Worm (Caenorhabditis elegans) whole organism, late embryonic: Measurements from ENCODE around the gene Y102A11A.9.

Experiments
- C08G9.2 ChIP-seq: sonication (generic microtip); optimal IDR thresholded peaks from 2 replicates; lab custom pipeline; 2016; ENCODE audit warnings: mild to moderate bottlenecking, missing genetic modification characterization, moderate library complexity, missing compliant biosample characterization
- F13H6.1 ChIP-seq: sonication (generic microtip); optimal IDR thresholded peaks from 2 replicates; lab custom pipeline; 2016; ENCODE audit warnings: missing genetic modification characterization, missing compliant biosample characterization
- T23F11.4 ChIP-seq: fragments of 200-800 bp; sonication (Bioruptor generic); optimal IDR thresholded peaks from 2 replicates; lab custom pipeline; 2018; ENCODE audit warnings: mild to moderate bottlenecking, missing genetic modification characterization, missing compliant biosample characterization
- ahr-1 ChIP-seq: sonication (generic microtip); optimal IDR thresholded peaks from 2 replicates; lab custom pipeline; 2016; ENCODE audit warnings: missing genetic modification characterization, missing compliant biosample characterization
- ama-1 ChIP-seq: fragments of 150-350 bp; optimal IDR thresholded peaks from 2 replicates; lab custom pipeline; 2014
- ceh-18 ChIP-seq: sonication (generic microtip); optimal IDR thresholded peaks from 2 replicates; lab custom pipeline; 2016; ENCODE audit warnings: missing genetic modification characterization, missing compliant biosample characterization
- ceh-2 ChIP-seq: sonication (generic microtip); optimal IDR thresholded peaks from 2 replicates; lab custom pipeline; 2016; ENCODE audit warnings: missing genotype, missing genetic modification characterization, missing compliant biosample characterization
- ceh-22 ChIP-seq: sonication (generic microtip); optimal IDR thresholded peaks from 2 replicates; lab custom pipeline; 2017; ENCODE audit warnings: missing biosample characterization, missing genetic modification characterization
- ceh-31 ChIP-seq: sonication (generic microtip); optimal IDR thresholded peaks from 2 replicates; lab custom pipeline; 2016; ENCODE audit warnings: missing genetic modification characterization, missing compliant biosample characterization
- ceh-34 ChIP-seq: sonication (generic microtip); optimal IDR thresholded peaks from 2 replicates; lab custom pipeline; 2016; ENCODE audit warnings: mild to moderate bottlenecking, missing genetic modification characterization, missing compliant biosample characterization
- ceh-45 ChIP-seq: fragments of 200-800 bp; sonication (Bioruptor generic); IDR thresholded peaks from 2 replicates; pipeline ENCODE4 v1.3.6; 2022; ENCODE audit warnings: missing genetic modification reagents, missing genetic modification characterization, missing compliant biosample characterization
- ceh-48 ChIP-seq: sonication (generic microtip); optimal IDR thresholded peaks from 2 replicates; lab custom pipeline; 2016; ENCODE audit warnings: missing genetic modification characterization, inconsistent platforms, missing compliant biosample characterization
- dmd-4 ChIP-seq: sonication (generic microtip); optimal IDR thresholded peaks from 2 replicates; lab custom pipeline; 2016; ENCODE audit warnings: borderline replicate concordance, missing genetic modification characterization, missing compliant biosample characterization
- dve-1 ChIP-seq: sonication (generic microtip); optimal IDR thresholded peaks from 2 replicates; lab custom pipeline; 2017; ENCODE audit warnings: antibody characterized with exemption, mild to moderate bottlenecking, missing genetic modification characterization, missing compliant biosample characterization
- elt-4 ChIP-seq: sonication (generic microtip); optimal IDR thresholded peaks from 2 replicates; lab custom pipeline; 2016; ENCODE audit warnings: missing genetic modification characterization, missing compliant biosample characterization
- eyg-1 ChIP-seq: sonication (generic microtip); optimal IDR thresholded peaks from 2 replicates; lab custom pipeline; 2016; ENCODE audit warnings: missing genotype, missing genetic modification characterization, missing compliant biosample characterization
- fax-1 ChIP-seq: sonication (generic microtip); optimal IDR thresholded peaks from 2 replicates; lab custom pipeline; 2016; ENCODE audit warnings: missing genotype, missing genetic modification characterization, missing compliant biosample characterization
- fkh-10 ChIP-seq: fragments of 150-350 bp; optimal IDR thresholded peaks from 2 replicates; lab custom pipeline; 2014; ENCODE audit warnings: missing biosample characterization, missing genetic modification reagents, missing genetic modification characterization
- fkh-6 ChIP-seq: sonication (generic microtip); optimal IDR thresholded peaks from 2 replicates; lab custom pipeline; 2016; ENCODE audit warnings: missing genetic modification characterization, missing compliant biosample characterization
- hlh-15 ChIP-seq: sonication (generic microtip); optimal IDR thresholded peaks from 2 replicates; lab custom pipeline; 2016; ENCODE audit warnings: missing genetic modification characterization, missing compliant biosample characterization
- hlh-6 ChIP-seq: sonication (generic microtip); optimal IDR thresholded peaks from 2 replicates; lab custom pipeline; 2016; ENCODE audit warnings: missing genotype, missing genetic modification characterization, missing compliant biosample characterization
- lim-6 ChIP-seq: sonication (generic microtip); optimal IDR thresholded peaks from 2 replicates; lab custom pipeline; 2016; ENCODE audit warnings: missing genetic modification characterization, missing compliant biosample characterization
- lin-11 ChIP-seq: fragments of 200-800 bp; sonication (Bioruptor generic); optimal IDR thresholded peaks from 2 replicates; lab custom pipeline; 2018; ENCODE audit warnings: mild to moderate bottlenecking, missing genetic modification characterization, missing compliant biosample characterization
- mec-3 ChIP-seq: sonication (generic microtip); optimal IDR thresholded peaks from 2 replicates; lab custom pipeline; 2016; ENCODE audit warnings: borderline replicate concordance, missing genetic modification characterization, missing compliant biosample characterization
- nfya-1 ChIP-seq: sonication (generic microtip); optimal IDR thresholded peaks from 2 replicates; lab custom pipeline; 2017; ENCODE audit warnings: missing genetic modification characterization, mild to moderate bottlenecking, missing compliant biosample characterization, antibody characterized with exemption, moderate library complexity
- odd-2 ChIP-seq: sonication (generic microtip); optimal IDR thresholded peaks from 2 replicates; lab custom pipeline; 2017; ENCODE audit warnings: antibody characterized with exemption, mild to moderate bottlenecking, missing genetic modification characterization, missing compliant biosample characterization
- pax-1 ChIP-seq: fragments of 150-350 bp; optimal IDR thresholded peaks from 2 replicates; lab custom pipeline; 2014; ENCODE audit warnings: missing biosample characterization, missing genetic modification characterization
- pqm-1 ChIP-seq: sonication (generic microtip); optimal IDR thresholded peaks from 2 replicates; lab custom pipeline; 2016; ENCODE audit warnings: missing genetic modification characterization, missing compliant biosample characterization
- pros-1 ChIP-seq: fragments of 150-350 bp; optimal IDR thresholded peaks from 2 replicates; lab custom pipeline; 2014; ENCODE audit warnings: missing biosample characterization, missing genetic modification reagents, missing genetic modification characterization
- ref-2 ChIP-seq: sonication (generic microtip); optimal IDR thresholded peaks from 2 replicates; lab custom pipeline; 2016; ENCODE audit warnings: missing genetic modification characterization, missing compliant biosample characterization
- rnt-1 ChIP-seq: sonication (generic microtip); optimal IDR thresholded peaks from 2 replicates; lab custom pipeline; 2016; ENCODE audit warnings: missing genetic modification characterization, missing compliant biosample characterization
- sdc-2 ChIP-seq: sonication (generic microtip); optimal IDR thresholded peaks from 2 replicates; lab custom pipeline; 2016; ENCODE audit warnings: missing genotype, missing genetic modification characterization, missing compliant biosample characterization
- sox-2 ChIP-seq: fragments of 200-800 bp; sonication (Bioruptor generic); IDR thresholded peaks from 2 replicates; pipeline ENCODE4 v1.3.6; 2022; ENCODE audit warnings: missing genetic modification reagents, missing genetic modification characterization, missing compliant biosample characterization
- tbx-2 ChIP-seq: sonication (generic microtip); optimal IDR thresholded peaks from 2 replicates; lab custom pipeline; 2016; ENCODE audit warnings: missing genetic modification characterization, missing compliant biosample characterization
- ttx-3 ChIP-seq: sonication (generic microtip); optimal IDR thresholded peaks from 2 replicates; lab custom pipeline; 2016; ENCODE audit warnings: missing genetic modification reagents, missing genetic modification characterization, missing compliant biosample characterization
- unc-42 ChIP-seq: sonication (generic microtip); optimal IDR thresholded peaks from 2 replicates; lab custom pipeline; 2016; ENCODE audit warnings: missing genotype, missing genetic modification characterization, missing compliant biosample characterization
- unc-55 ChIP-seq: sonication (generic microtip); optimal IDR thresholded peaks from 2 replicates; lab custom pipeline; 2017; ENCODE audit warnings: missing biosample characterization, missing genetic modification reagents, missing genetic modification characterization

Gene Y102A11A.9

DNA sequence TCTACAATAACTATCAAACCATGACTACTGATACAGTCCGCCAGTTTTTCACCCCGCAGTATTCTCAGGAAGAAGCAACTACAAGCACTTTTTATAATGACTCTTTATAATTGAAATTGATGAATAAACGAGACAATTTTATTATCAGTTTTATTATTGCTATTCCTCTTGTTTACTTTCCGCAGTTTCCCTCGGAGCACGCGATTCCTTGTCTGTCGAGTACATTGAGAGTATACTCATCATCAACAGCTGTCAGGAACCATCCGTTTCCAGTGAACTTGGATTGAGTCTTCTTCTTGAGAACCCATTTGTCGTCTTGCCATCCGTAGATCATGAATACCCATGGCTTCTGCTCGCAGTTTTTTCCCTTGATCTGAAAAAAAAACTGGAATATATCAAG is 17.9 kb downstream of the Y102A11A.9 start:
- no peak for TF ChIP-seq ceh-34 (tag; lab: Kevin White, UChicago)
- TF ChIP-seq lin-11 (tag; lab: Kevin White, UChicago): no peak
- TF ChIP-seq pros-1 (tag; lab: Kevin White, UChicago): no peak
- TF ChIP-seq lim-6 (tag; lab: Kevin White, UChicago): no peak
- no peak for TF ChIP-seq ahr-1
- no peak for TF ChIP-seq odd-2
- TF ChIP-seq sdc-2: no peak

DNA sequence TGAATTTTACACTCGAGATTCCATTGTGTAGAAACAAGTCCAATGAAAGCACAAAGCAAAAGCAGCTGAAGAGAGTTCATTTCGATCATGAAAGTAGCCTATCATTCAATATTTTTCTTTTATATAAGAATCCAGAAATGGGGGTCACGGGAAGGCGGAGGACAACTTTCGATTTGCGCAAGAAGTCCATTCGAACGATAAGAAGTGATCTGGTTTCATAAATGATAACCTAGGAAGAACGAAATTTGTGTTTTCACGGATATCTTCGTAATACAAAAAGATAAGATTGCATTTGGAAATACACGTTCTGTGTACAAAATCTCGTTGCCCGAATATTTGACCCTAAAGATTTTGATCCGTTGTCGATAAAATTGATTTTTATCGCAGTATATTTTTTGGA is 18.5 kb downstream of the Y102A11A.9 start, which contains the start of gene Y102A11A.5:
Y102A11A.5 (minus strand) TSS at position 175 of the 400 bp plus-strand sequence.
- TF ChIP-seq ama-1 (lab: Kevin White, UChicago): no peak
- no peak for TF ChIP-seq lin-11 (tag; lab: Kevin White, UChicago)
- no peak for TF ChIP-seq fkh-10
- TF ChIP-seq ref-2 (tag; lab: Kevin White, UChicago): no peak
- TF ChIP-seq elt-4 (tag; lab: Kevin White, UChicago): no peak

DNA sequence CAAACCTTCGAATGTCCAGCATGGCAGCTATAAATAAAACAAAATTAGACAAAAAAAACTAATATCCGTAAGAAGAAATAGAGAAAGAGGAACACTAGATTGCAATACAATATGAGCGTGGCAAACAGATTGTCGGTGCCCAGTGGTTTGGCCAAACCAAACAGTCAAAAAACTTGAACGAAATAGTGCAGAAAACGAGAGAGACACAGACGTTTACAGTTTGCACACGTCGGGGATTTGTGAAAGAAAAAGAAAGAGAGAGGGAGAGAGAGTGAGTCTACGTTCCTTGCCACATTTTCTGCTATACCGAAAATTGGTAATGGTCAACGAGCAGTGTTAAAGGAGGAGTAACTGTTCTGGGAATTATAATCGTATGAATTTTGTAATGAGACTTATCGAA is 22.2 kb downstream of the Y102A11A.9 start, which contains the start of gene ergi-1:
ergi-1 (minus strand) TSS at position 101 of the 400 bp plus-strand sequence.
- TF ChIP-seq pqm-1 (no peak), eyg-1 (tag; lab: Kevin White, UChicago) (no peak), dve-1 (tag; lab: Kevin White, UChicago) (no peak), mec-3 (tag; lab: Kevin White, UChicago) (no peak), ceh-45 (GFP tag; lab: Robert Waterston, UW) (no peak), ref-2 (tag; lab: Kevin White, UChicago) (no peak), unc-55 (GFP tag; lab: Kevin White, UChicago) (no peak), dmd-4 (tag; lab: Kevin White, UChicago) (no peak)

DNA sequence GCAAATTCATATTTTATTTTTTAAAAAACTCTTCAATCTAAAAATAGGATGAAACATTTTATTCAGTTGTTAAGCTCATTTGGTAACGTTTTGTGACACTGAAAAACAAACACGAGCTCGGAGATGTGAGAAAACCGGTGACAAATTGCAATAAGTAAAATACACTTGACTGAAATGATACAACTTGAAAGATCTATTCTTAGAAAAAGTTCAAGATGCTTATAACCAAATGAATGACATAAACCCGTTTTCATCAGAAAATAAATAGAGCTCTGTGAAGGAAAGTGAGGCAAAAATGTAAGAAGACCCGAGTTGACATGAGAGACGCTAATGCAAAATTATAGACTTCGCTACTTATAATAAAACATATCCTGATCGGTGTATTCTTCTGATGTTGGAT is 26.4 kb downstream of the Y102A11A.9 start, which contains the start of gene smex-2:
smex-2 (minus strand) TSS at position 101 of the 400 bp plus-strand sequence.
- TF ChIP-seq ceh-18 (tag; lab: Kevin White, UChicago) (no peak), unc-42 (tag; lab: Kevin White, UChicago) (no peak)

DNA sequence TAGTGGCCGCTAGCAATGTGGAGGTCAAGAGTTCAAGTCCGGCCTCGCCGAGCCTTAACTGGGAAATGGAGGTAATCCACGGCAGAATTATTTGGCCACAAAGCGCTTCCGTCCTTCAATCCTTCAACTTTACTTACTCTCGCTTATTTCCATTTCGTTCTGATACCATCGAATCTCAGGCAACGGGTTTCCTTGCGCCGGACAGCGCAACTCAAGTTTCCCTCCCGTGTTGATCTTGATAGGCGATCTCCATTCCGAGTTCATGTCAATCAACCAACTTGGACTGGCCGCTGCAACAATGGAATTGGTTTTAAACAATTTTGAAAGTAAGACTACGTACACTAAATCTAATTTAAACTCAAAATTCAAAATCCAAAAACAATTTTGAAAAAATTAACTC is 27.9 kb downstream of the Y102A11A.9 start:
- TF ChIP-seq mec-3 (tag; lab: Kevin White, UChicago): no peak
- TF ChIP-seq eyg-1 (tag; lab: Kevin White, UChicago): no peak
- TF ChIP-seq ceh-31: no peak
- TF ChIP-seq fkh-6 (tag; lab: Kevin White, UChicago): no peak
- no peak for TF ChIP-seq hlh-6 (tag; lab: Kevin White, UChicago)
- no peak for TF ChIP-seq F13H6.1 (tag; lab: Kevin White, UChicago)
- TF ChIP-seq ceh-2: no peak
- TF ChIP-seq ahr-1: no peak
- TF ChIP-seq T23F11.4: no peak
- TF ChIP-seq ceh-48 (tag; lab: Kevin White, UChicago): no peak
- no peak for TF ChIP-seq sdc-2
- TF ChIP-seq ceh-22: no peak
- TF ChIP-seq dmd-4 (tag; lab: Kevin White, UChicago): no peak
- TF ChIP-seq C08G9.2: no peak
- no peak for TF ChIP-seq pqm-1

DNA sequence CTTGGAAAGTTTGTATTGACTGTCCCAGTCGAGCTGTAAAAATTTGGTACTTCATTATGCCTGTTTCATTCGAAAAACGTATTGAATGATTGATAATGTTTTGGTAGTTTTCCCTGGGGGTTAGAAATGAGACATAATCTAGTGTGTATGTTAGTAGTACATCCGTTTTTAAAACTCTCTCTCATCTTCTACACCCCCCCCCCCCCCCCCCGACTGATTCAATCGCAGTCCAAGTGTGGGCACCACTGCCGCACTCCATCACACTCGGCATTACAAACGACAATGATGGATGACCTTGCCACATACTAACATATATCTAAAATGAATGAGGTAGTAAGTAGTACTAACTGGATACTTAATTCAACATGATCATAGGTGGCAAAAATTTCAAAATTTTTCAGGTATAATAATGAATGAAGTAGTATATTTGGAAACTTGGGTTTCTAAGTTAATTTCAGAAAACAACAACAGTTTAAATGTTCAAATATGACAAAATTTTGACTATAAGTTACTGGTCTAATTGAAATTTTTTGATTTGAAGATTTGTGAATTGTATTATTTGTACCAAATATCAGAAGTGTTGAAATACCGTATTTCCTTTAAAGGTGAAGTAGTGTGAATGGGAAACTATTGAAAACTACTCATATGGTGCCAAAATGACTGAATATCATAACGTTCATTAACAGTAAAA is 28.6 kb downstream of the Y102A11A.9 start:
- TF ChIP-seq tbx-2 (tag; lab: Kevin White, UChicago) (no peak), ttx-3 (tag; lab: Kevin White, UChicago) (no peak), eyg-1 (tag; lab: Kevin White, UChicago) (no peak), hlh-15 (no peak), sdc-2 (no peak), fax-1 (no peak), C08G9.2 (no peak), rnt-1 (tag; lab: Kevin White, UChicago) (no peak), ama-1 (lab: Kevin White, UChicago) (no peak), nfya-1 (no peak), sox-2 (no peak), pax-1 (tag; lab: Kevin White, UChicago) (no peak)
